Worm (Caenorhabditis elegans) whole organism, L3 larva: Measurements from ENCODE around the gene F58A3.4.

Source experiments
- ZK546.5 ChIP-seq: sonication (generic microtip); optimal IDR thresholded peaks from 2 replicates; lab custom pipeline; 2017; ENCODE audit warnings: missing biosample characterization, missing genetic modification characterization
- aly-2 ChIP-seq: fragments of 150-350 bp; optimal IDR thresholded peaks from 2 replicates; lab custom pipeline; 2014; ENCODE audit warnings: missing biosample characterization, missing genetic modification characterization
- ama-1 ChIP-seq: fragments of 150-350 bp; optimal IDR thresholded peaks from 2 replicates; lab custom pipeline; 2018
- ceh-16 ChIP-seq: sonication (generic microtip); optimal IDR thresholded peaks from 2 replicates; lab custom pipeline; 2017; ENCODE audit warnings: missing biosample characterization, missing genetic modification characterization
- ceh-28 ChIP-seq: fragments of 150-350 bp; optimal IDR thresholded peaks from 2 replicates; lab custom pipeline; 2014; ENCODE audit warnings: missing biosample characterization, missing genetic modification reagents, missing genetic modification characterization
- ceh-82 ChIP-seq: fragments of 150-350 bp; optimal IDR thresholded peaks from 2 replicates; lab custom pipeline; 2014; ENCODE audit warnings: missing biosample characterization, missing genetic modification characterization
- daf-12 ChIP-seq: fragments of 150-350 bp; optimal IDR thresholded peaks from 2 replicates; lab custom pipeline; 2014; ENCODE audit warnings: missing biosample characterization, missing genetic modification reagents, missing genetic modification characterization
- elt-2 ChIP-seq: sonication (generic microtip); optimal IDR thresholded peaks from 2 replicates; lab custom pipeline; 2016; ENCODE audit warnings: missing genetic modification reagents, mild to moderate bottlenecking, missing genetic modification characterization, missing compliant biosample characterization
- elt-3 ChIP-seq, 3 experiments: fragments of 150-350 bp in 1 of 3; sonication (generic microtip) in 2 of 3; optimal IDR thresholded peaks; 2 replicates in 2 of 3; 4 replicates in 1 of 3; lab custom pipeline; 2014 to 2017; ENCODE audit warnings: missing biosample characterization in 3 of 3, missing genetic modification characterization in 3 of 3
- eor-1 ChIP-seq, 2 experiments: fragments of 150-350 bp; optimal IDR thresholded peaks; 2 replicates each; lab custom pipeline; 2014 to 2018; ENCODE audit warnings: missing biosample characterization in 2 of 2, missing genetic modification characterization in 2 of 2
- fkh-10 ChIP-seq: sonication (generic microtip); optimal IDR thresholded peaks from 2 replicates; lab custom pipeline; 2017; ENCODE audit warnings: missing biosample characterization, missing genetic modification reagents, missing genetic modification characterization
- fkh-2 ChIP-seq: fragments of 150-350 bp; optimal IDR thresholded peaks from 2 replicates; lab custom pipeline; 2014; ENCODE audit warnings: missing biosample characterization, missing genetic modification reagents, missing genetic modification characterization
- hmg-11 ChIP-seq: sonication (generic microtip); optimal IDR thresholded peaks from 2 replicates; lab custom pipeline; 2016; ENCODE audit warnings: missing genetic modification characterization, missing compliant biosample characterization
- jun-1 ChIP-seq: fragments of 150-350 bp; optimal IDR thresholded peaks from 2 replicates; lab custom pipeline; 2014; ENCODE audit warnings: missing biosample characterization, missing genetic modification reagents, missing genetic modification characterization
- lin-39 ChIP-seq: fragments of 150-350 bp; optimal IDR thresholded peaks from 2 replicates; lab custom pipeline; 2018; ENCODE audit warnings: missing biosample characterization, missing genetic modification reagents, missing genetic modification characterization
- lsy-12 ChIP-seq: sonication (generic microtip); optimal IDR thresholded peaks from 2 replicates; lab custom pipeline; 2016; ENCODE audit warnings: mild to moderate bottlenecking, missing genetic modification characterization, missing compliant biosample characterization
- nfya-1 ChIP-seq: sonication (generic microtip); optimal IDR thresholded peaks from 2 replicates; lab custom pipeline; 2017; ENCODE audit warnings: missing genetic modification characterization, mild to moderate bottlenecking, missing compliant biosample characterization, antibody characterized with exemption, moderate library complexity; ENCODE audit not compliant: insufficient read depth
- nhr-237 ChIP-seq: fragments of 150-350 bp; optimal IDR thresholded peaks from 2 replicates; lab custom pipeline; 2014; ENCODE audit warnings: missing biosample characterization, missing genetic modification characterization
- nhr-25 ChIP-seq: sonication (generic microtip); optimal IDR thresholded peaks from 2 replicates; lab custom pipeline; 2017; ENCODE audit warnings: missing biosample characterization, missing genetic modification characterization
- nhr-28 ChIP-seq: fragments of 150-350 bp; optimal IDR thresholded peaks from 2 replicates; lab custom pipeline; 2014; ENCODE audit warnings: missing biosample characterization, missing genetic modification characterization
- nhr-43 ChIP-seq: sonication (generic microtip); optimal IDR thresholded peaks from 2 replicates; lab custom pipeline; 2016; ENCODE audit warnings: mild to moderate bottlenecking, missing genetic modification characterization, missing compliant biosample characterization; ENCODE audit not compliant: poor library complexity, severe bottlenecking
- nhr-67 ChIP-seq: fragments of 150-350 bp; optimal IDR thresholded peaks from 2 replicates; lab custom pipeline; 2014; ENCODE audit warnings: missing biosample characterization, missing genetic modification characterization
- nhr-76 ChIP-seq: fragments of 150-350 bp; sonication (generic microtip); optimal IDR thresholded peaks from 5 replicates; lab custom pipeline; 2014; ENCODE audit warnings: missing biosample characterization, missing genetic modification characterization
- nhr-77 ChIP-seq: fragments of 150-350 bp; optimal IDR thresholded peaks from 2 replicates; lab custom pipeline; 2014; ENCODE audit warnings: missing biosample characterization, missing genetic modification characterization
- pha-4 ChIP-seq: fragments of 150-350 bp; optimal IDR thresholded peaks from 2 replicates; lab custom pipeline; 2014; ENCODE audit warnings: missing biosample characterization, missing genetic modification reagents, missing genetic modification characterization
- sea-2 ChIP-seq: fragments of 150-350 bp; sonication (generic microtip); optimal IDR thresholded peaks from 4 replicates; lab custom pipeline; 2014; ENCODE audit warnings: missing biosample characterization, missing genetic modification reagents, missing genetic modification characterization
- snpc-4 ChIP-seq: fragments of 150-350 bp; optimal IDR thresholded peaks from 2 replicates; lab custom pipeline; 2014; ENCODE audit warnings: missing biosample characterization, missing genetic modification characterization
- tbx-2 ChIP-seq: sonication (generic microtip); optimal IDR thresholded peaks from 2 replicates; lab custom pipeline; 2016; ENCODE audit warnings: mild to moderate bottlenecking, missing genetic modification characterization, missing compliant biosample characterization
- unc-62 ChIP-seq: fragments of 150-350 bp; sonication (generic microtip); optimal IDR thresholded peaks from 4 replicates; lab custom pipeline; 2014; ENCODE audit warnings: missing biosample characterization, missing genetic modification reagents, missing genetic modification characterization
- zag-1 ChIP-seq: fragments of 150-350 bp; optimal IDR thresholded peaks from 2 replicates; lab custom pipeline; 2014; ENCODE audit warnings: missing biosample characterization, missing genetic modification characterization

Gene F58A3.4

DNA sequence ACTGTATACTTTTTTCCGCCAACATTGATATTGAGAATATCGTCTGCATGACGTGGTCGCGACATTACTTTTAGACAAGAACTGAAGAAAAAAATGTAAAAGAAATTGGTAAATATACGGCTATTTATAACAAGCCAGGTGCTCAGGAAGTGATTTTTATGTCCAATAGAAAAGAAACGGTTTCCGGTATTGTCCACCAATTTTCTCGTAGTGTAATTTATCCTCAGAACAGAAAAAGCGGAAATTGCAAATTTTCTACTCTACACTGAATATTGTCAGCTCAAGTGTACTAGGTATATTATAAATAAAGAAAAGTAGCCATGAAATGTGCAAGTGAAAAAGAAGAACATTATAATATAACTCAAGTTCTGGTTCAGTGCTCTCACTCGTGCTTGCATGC lies 11.3 kb downstream of the F58A3.4 start, which contains the start of gene F59F3.6:
TSS of gene F59F3.6 (minus strand) at position 101 of the 400 bp plus-strand sequence.
- no peak for TF ChIP-seq daf-12 (tag; lab: Kevin White, UChicago)
- TF ChIP-seq sea-2 = no peak
- no peak for TF ChIP-seq nhr-77 (tag; lab: Kevin White, UChicago)
- TF ChIP-seq nhr-67 (tag; lab: Kevin White, UChicago) = no peak
- no peak for TF ChIP-seq ceh-28 (tag; lab: Kevin White, UChicago)
- TF ChIP-seq hmg-11 (tag; lab: Kevin White, UChicago) = no peak
- TF ChIP-seq tbx-2 (tag; lab: Kevin White, UChicago) = peak; percentile 38
- TF ChIP-seq elt-2 (tag; lab: Kevin White, UChicago) = no peak
- no peak for TF ChIP-seq eor-1 (tag; optimal IDR thresholded peaks at IDR 0.05; lab: Kevin White, UChicago)

DNA sequence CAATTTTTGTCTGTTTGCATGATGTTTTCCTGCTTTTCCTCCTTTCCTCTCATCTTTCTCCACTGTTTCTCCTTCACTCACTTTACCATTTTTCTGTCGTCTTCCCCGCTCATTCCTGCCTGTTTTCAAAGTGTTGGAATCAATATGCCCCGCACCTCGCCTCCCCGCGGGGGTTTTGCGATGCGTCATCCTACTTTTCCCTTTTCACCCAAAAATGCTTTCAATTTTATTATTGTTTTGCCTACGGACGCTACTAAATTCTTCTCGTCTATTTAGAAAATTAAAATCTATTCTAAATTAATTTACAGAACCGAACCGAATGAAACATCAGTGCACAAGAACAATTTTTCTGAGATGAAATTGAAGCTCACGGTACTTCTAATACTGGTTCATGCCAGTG lies 18.3 kb downstream of the F58A3.4 start, which contains the start of gene ver-3:
TSS of gene ver-3 (plus strand) at position 301 of the 400 bp plus-strand sequence.
- no peak for TF ChIP-seq lsy-12 (tag; lab: Kevin White, UChicago)
- TF ChIP-seq lin-39 (tag; lab: Kevin White, UChicago) = no peak
- TF ChIP-seq ama-1 (lab: Kevin White, UChicago) = no peak
- no peak for TF ChIP-seq elt-2 (tag; lab: Kevin White, UChicago)
- TF ChIP-seq daf-12 (tag; lab: Kevin White, UChicago) = no peak
- TF ChIP-seq nhr-76 (tag; lab: Kevin White, UChicago) = no peak
- no peak for TF ChIP-seq aly-2 (tag; lab: Kevin White, UChicago)
- no peak for TF ChIP-seq pha-4 (tag; lab: Kevin White, UChicago)

DNA sequence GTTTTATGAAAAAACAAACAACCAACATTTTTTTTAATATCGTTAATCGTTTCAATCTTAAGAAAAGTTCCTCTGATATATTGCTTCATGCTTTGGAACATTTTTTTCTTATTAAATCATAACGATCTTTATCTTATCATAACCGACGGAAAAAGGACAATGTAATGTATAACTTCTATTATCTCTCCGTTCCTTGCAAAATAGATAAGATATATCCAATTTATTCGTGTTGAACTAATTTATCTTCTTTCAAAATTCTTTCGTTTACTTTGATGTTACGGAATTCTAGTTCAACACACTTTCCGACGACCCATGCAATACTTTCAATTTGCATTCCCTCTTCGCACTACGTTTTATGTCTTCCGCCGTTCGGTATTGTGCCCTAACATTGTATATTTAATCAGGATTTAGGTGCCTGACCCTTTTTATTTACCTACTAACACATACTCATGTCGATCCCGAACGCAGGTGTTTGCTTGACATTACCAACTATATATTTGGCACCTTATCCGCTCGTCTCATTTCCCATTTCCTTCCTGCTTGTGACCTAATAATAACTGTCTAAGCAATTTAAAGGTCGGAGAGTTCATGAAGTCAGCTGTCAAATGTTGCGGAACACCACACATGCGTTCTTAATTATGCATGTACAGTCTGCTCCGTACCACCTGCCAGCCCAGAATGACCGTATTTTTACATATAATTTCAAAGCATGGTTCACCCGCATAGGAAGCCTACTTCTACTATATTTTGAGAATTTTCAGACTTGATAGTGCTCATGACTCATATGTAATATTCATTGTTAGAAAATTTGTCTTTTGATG lies 18.9 kb downstream of the F58A3.4 start:
- TF ChIP-seq aly-2 (tag; lab: Kevin White, UChicago) (no peak), nhr-237 (tag; lab: Kevin White, UChicago) (no peak), unc-62 (GFP tag; lab: Kevin White, UChicago) (no peak), pha-4 (tag; lab: Kevin White, UChicago) (peak; percentile 5), elt-3 (tag; optimal IDR thresholded peaks at IDR 0.05; lab: Kevin White, UChicago) (peak in 1 of 3 experiments; percentile 85)

DNA sequence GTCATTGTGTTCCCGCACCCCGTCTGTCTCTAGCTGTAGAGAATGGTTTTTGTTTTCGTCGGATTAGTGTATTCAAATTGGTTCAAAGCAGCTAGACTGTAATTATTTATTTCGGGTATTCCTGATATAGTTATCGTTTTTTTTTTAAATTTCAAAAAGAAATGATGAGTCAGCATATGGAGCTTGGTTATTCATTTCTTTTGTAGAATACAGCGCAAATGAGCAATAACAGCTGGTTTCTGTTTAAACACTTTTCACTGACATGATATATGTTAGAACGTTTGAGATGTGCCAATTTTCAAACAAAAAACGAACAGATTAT lies 19.6 kb downstream of the F58A3.4 start:
- TF ChIP-seq snpc-4 (no peak), nhr-237 (tag; lab: Kevin White, UChicago) (no peak), hmg-11 (tag; lab: Kevin White, UChicago) (no peak), eor-1 (tag; optimal IDR thresholded peaks at IDR 0.05; lab: Kevin White, UChicago) (no peak), nhr-67 (tag; lab: Kevin White, UChicago) (no peak), ama-1 (lab: Kevin White, UChicago) (no peak), ceh-16 (no peak), nhr-28 (tag; lab: Kevin White, UChicago) (no peak), fkh-2 (tag; lab: Kevin White, UChicago) (no peak), sea-2 (no peak), ceh-82 (tag; lab: Kevin White, UChicago) (no peak), nfya-1 (no peak), ZK546.5 (tag; lab: Kevin White, UChicago) (no peak), elt-2 (tag; lab: Kevin White, UChicago) (no peak)
- TF ChIP-seq, all 47 proteins: peak for 0

DNA sequence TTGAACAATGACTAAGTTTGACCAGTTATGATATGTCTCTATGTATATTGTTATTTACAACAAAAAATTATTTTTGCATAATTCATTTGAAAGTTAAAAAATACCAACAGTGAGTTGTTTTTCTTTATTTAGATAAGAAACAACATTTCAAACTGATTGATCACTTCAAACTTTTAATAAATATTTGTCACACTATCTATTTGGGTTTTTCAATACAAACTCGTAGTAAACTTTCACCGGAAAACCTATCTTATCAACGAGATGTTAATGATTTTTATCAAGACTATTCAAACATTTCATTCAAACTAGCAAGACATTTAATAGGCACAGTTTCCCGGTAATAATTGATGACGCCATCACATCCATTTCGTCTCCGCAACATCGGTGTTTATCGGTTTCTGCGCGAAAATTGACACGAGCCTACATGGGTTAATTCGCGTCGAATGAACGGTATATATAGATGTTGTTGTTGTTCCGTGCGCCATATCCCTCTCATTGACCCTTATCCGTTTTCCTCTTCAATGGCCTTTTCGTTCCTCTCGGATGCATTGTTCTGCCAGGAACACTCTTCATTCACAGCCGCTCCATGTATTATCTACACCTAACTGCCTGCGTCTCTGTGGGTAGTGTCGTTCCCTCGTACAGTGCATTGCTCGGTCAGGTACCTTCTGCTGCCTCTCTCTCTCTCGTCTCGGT lies 20.2 kb downstream of the F58A3.4 start:
- no peak for TF ChIP-seq fkh-10 (GFP tag; lab: Kevin White, UChicago)
- no peak for TF ChIP-seq ceh-28 (tag; lab: Kevin White, UChicago)
- no peak for TF ChIP-seq nhr-25 (tag; lab: Kevin White, UChicago)
- TF ChIP-seq elt-2 (tag; lab: Kevin White, UChicago) = peak; percentile 57
- no peak for TF ChIP-seq unc-62 (GFP tag; lab: Kevin White, UChicago)
- TF ChIP-seq nhr-43 (tag; lab: Kevin White, UChicago) = no peak
- no peak for TF ChIP-seq elt-3 (tag; optimal IDR thresholded peaks at IDR 0.05; lab: Kevin White, UChicago)
- no peak for TF ChIP-seq ceh-82 (tag; lab: Kevin White, UChicago)
- no peak for TF ChIP-seq jun-1 (tag; lab: Kevin White, UChicago)
- TF ChIP-seq pha-4 (tag; lab: Kevin White, UChicago) = peak; percentile 31
- no peak for TF ChIP-seq zag-1 (tag; lab: Kevin White, UChicago)
